Fruit fly (Drosophila melanogaster) whole organism, pupa: ENCODE results near the gene CG6330.

ENCODE experiments used
- CG10348 ChIP-seq: fragments of 200-800 bp; sonication (Bioruptor generic); IDR thresholded peaks from 2 replicates; pipeline ENCODE4 v1.3.6; 2022; ENCODE audit warnings: missing biosample characterization, missing genetic modification characterization
- CG12605 ChIP-seq: fragments of 200-800 bp; sonication (Bioruptor generic); IDR thresholded peaks from 2 replicates; pipeline ENCODE4 v1.3.6; 2022; ENCODE audit warnings: missing biosample characterization, missing genetic modification characterization
- CG13204 ChIP-seq: fragments of 200-800 bp; sonication (Bioruptor generic); optimal IDR thresholded peaks from 2 replicates; lab custom pipeline; 2018; ENCODE audit warnings: missing biosample characterization, mild to moderate bottlenecking, missing genetic modification characterization, moderate library complexity
- CG14655 ChIP-seq: fragments of 200-800 bp; sonication (Bioruptor generic); optimal IDR thresholded peaks from 3 replicates; lab custom pipeline; 2017; ENCODE audit warnings: mild to moderate bottlenecking, missing biosample characterization, missing genetic modification reagents, missing genetic modification characterization
- CG15710 ChIP-seq: fragments of 200-800 bp; sonication (Bioruptor generic); optimal IDR thresholded peaks from 2 replicates; lab custom pipeline; 2018; ENCODE audit warnings: missing biosample characterization, mild to moderate bottlenecking, missing genetic modification characterization, moderate library complexity
- CG17806 ChIP-seq: fragments of 200-800 bp; sonication (Bioruptor generic); optimal IDR thresholded peaks from 2 replicates; lab custom pipeline; 2018; ENCODE audit warnings: missing biosample characterization, mild to moderate bottlenecking, missing genetic modification characterization, moderate library complexity
- CG32121 ChIP-seq: fragments of 200-800 bp; sonication (Bioruptor generic); IDR thresholded peaks from 2 replicates; pipeline ENCODE4 v1.3.6; 2022; ENCODE audit warnings: missing biosample characterization, missing genetic modification characterization
- CG34367 ChIP-seq: fragments of 200-800 bp; sonication (Bioruptor generic); optimal IDR thresholded peaks from 2 replicates; lab custom pipeline; 2018; ENCODE audit warnings: missing biosample characterization, mild to moderate bottlenecking, missing genetic modification characterization
- CG4496 ChIP-seq: fragments of 200-800 bp; sonication (Bioruptor generic); IDR thresholded peaks from 3 replicates; pipeline ENCODE4 v1.3.6; 2022; ENCODE audit warnings: missing biosample characterization, missing genetic modification characterization
- CG8159 ChIP-seq: fragments of 200-800 bp; sonication (Bioruptor generic); optimal IDR thresholded peaks from 3 replicates; lab custom pipeline; 2018; ENCODE audit warnings: missing biosample characterization, mild to moderate bottlenecking, missing genetic modification characterization, moderate library complexity
- CG8301 ChIP-seq: fragments of 200-800 bp; sonication (Bioruptor generic); optimal IDR thresholded peaks from 2 replicates; lab custom pipeline; 2018; ENCODE audit warnings: missing biosample characterization, mild to moderate bottlenecking, missing genetic modification characterization
- CG9948 ChIP-seq: fragments of 200-800 bp; sonication (Bioruptor generic); optimal IDR thresholded peaks from 2 replicates; lab custom pipeline; 2018; ENCODE audit warnings: missing biosample characterization, mild to moderate bottlenecking, missing genetic modification characterization, moderate library complexity
- D1 ChIP-seq: fragments of 200-800 bp; sonication (Bioruptor generic); optimal IDR thresholded peaks from 2 replicates; lab custom pipeline; 2018; ENCODE audit warnings: missing biosample characterization, mild to moderate bottlenecking, missing genetic modification characterization, moderate library complexity
- EcR ChIP-seq: fragments of 200-800 bp; sonication (Bioruptor generic); optimal IDR thresholded peaks from 3 replicates; lab custom pipeline; 2019; ENCODE audit warnings: missing biosample characterization, missing genetic modification characterization, mild to moderate bottlenecking, moderate library complexity, missing genetic modification reagents
- Ets98B ChIP-seq: fragments of 200-800 bp; sonication (Bioruptor generic); IDR thresholded peaks from 2 replicates; pipeline ENCODE4 v1.3.6; 2022; ENCODE audit warnings: missing biosample characterization, missing genetic modification characterization
- Pif1A ChIP-seq: fragments of 200-800 bp; sonication (Bioruptor generic); optimal IDR thresholded peaks from 3 replicates; lab custom pipeline; 2016; ENCODE audit warnings: missing biosample characterization, missing genetic modification characterization
- Pif1B ChIP-seq: fragments of 200-800 bp; sonication (Bioruptor generic); optimal IDR thresholded peaks from 3 replicates; lab custom pipeline; 2016; ENCODE audit warnings: missing biosample characterization, missing genetic modification characterization
- Snoo ChIP-seq: fragments of 200-800 bp; sonication (Bioruptor generic); optimal IDR thresholded peaks from 3 replicates; lab custom pipeline; 2017; ENCODE audit warnings: missing biosample characterization, mild to moderate bottlenecking, missing genetic modification characterization, inconsistent platforms
- fd96Ca ChIP-seq: fragments of 200-800 bp; sonication (Bioruptor generic); IDR thresholded peaks from 3 replicates; pipeline ENCODE4 v1.3.6; 2022; ENCODE audit warnings: missing biosample characterization, missing genetic modification characterization
- gl ChIP-seq: fragments of 200-800 bp; sonication (Bioruptor generic); optimal IDR thresholded peaks from 2 replicates; lab custom pipeline; 2018; ENCODE audit warnings: missing biosample characterization, mild to moderate bottlenecking, missing genetic modification characterization
- rn ChIP-seq: fragments of 200-800 bp; sonication (Bioruptor generic); IDR thresholded peaks from 2 replicates; pipeline ENCODE4 v1.3.6; 2022; ENCODE audit warnings: missing biosample characterization, missing genetic modification characterization

The CG6330 gene

dm6 chr3R:26936501-26936900, 21.8 kb downstream of the CG6330 start:
- TF ChIP-seq CG8159 (tag; lab: Kevin White, UChicago) (no peak), D1 (tag; lab: Kevin White, UChicago) (no peak), CG9948 (tag; lab: Kevin White, UChicago) (no peak), CG34367 (tag; lab: Kevin White, UChicago) (no peak), CG32121 (GFP tag; lab: Robert Waterston, UW) (no peak), fd96Ca (GFP tag; lab: Robert Waterston, UW) (no peak), Pif1A (no peak), Ets98B (no peak), Pif1B (GFP tag; lab: Kevin White, UChicago) (no peak), CG4496 (GFP tag; lab: Robert Waterston, UW) (no peak), CG8301 (tag; lab: Kevin White, UChicago) (no peak), CG15710 (tag; lab: Kevin White, UChicago) (no peak), CG14655 (no peak), CG12605 (GFP tag; lab: Robert Waterston, UW) (no peak), CG17806 (tag; lab: Kevin White, UChicago) (no peak), EcR (GFP tag; lab: Kevin White, UChicago) (no peak), CG10348 (no peak), Snoo (tag; lab: Kevin White, UChicago) (no peak), CG13204 (no peak)

- TF ChIP-seq CG4496 (GFP tag; lab: Robert Waterston, UW) (no peak), Pif1A (no peak), CG32121 (GFP tag; lab: Robert Waterston, UW) (0 out of 2 replicates have a peak, but pooled peaks have one; percentile 37)
- TF ChIP-seq, all 21 proteins: peak for 1
These were observed 22.9 kb downstream of the CG6330 start for dm6 chr3R:26935400-26935799.

DNA sequence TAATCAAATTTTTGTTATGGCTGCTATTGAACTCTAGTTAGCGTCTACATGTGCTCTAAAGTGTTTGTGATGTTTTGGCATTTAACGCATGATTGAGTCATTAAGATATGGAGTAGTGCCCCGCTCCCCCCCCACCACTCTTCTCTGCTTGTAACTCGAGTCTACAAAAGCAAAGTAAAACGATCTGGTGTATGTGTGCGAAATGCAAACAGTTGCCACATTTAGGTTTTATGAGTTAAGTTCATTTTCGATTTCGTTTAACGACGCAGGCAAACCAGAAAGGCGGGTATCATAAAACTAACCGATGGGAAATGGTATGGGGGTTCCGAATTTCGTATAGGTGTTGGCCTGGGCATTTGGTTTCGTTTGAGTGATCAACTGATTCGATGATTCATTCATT, 23.8 kb downstream of the CG6330 start:
- TF ChIP-seq Snoo (tag; lab: Kevin White, UChicago) (no peak), CG8301 (tag; lab: Kevin White, UChicago) (no peak), CG4496 (GFP tag; lab: Robert Waterston, UW) (no peak), CG13204 (no peak), CG9948 (tag; lab: Kevin White, UChicago) (no peak), CG34367 (tag; lab: Kevin White, UChicago) (no peak), CG12605 (GFP tag; lab: Robert Waterston, UW) (no peak), gl (no peak), CG14655 (no peak), EcR (GFP tag; lab: Kevin White, UChicago) (no peak), CG32121 (GFP tag; lab: Robert Waterston, UW) (no peak), D1 (tag; lab: Kevin White, UChicago) (no peak), CG8159 (tag; lab: Kevin White, UChicago) (no peak), CG15710 (tag; lab: Kevin White, UChicago) (no peak)
- TF ChIP-seq, all 21 proteins: peak for 0

- TF ChIP-seq rn (GFP tag; lab: Robert Waterston, UW) (no peak), CG34367 (tag; lab: Kevin White, UChicago) (no peak), CG8301 (tag; lab: Kevin White, UChicago) (no peak), Pif1B (GFP tag; lab: Kevin White, UChicago) (no peak), CG8159 (tag; lab: Kevin White, UChicago) (no peak), CG32121 (GFP tag; lab: Robert Waterston, UW) (no peak), CG10348 (no peak), CG14655 (no peak), CG17806 (tag; lab: Kevin White, UChicago) (no peak), EcR (GFP tag; lab: Kevin White, UChicago) (no peak), Pif1A (no peak), Snoo (tag; lab: Kevin White, UChicago) (no peak), CG12605 (GFP tag; lab: Robert Waterston, UW) (no peak), fd96Ca (GFP tag; lab: Robert Waterston, UW) (no peak), Ets98B (no peak), CG9948 (tag; lab: Kevin White, UChicago) (no peak), CG4496 (GFP tag; lab: Robert Waterston, UW) (no peak), D1 (tag; lab: Kevin White, UChicago) (no peak)
- TF ChIP-seq, all 21 proteins: peak for 0
These were observed 24.4 kb downstream of the CG6330 start for dm6 chr3R:26933885-26934284.

dm6 chr3R:26928424-26928823, 29.9 kb downstream of the CG6330 start:
- TF ChIP-seq D1 (tag; lab: Kevin White, UChicago) (peak; percentile 12), Pif1B (GFP tag; lab: Kevin White, UChicago) (peak; percentile 95), CG14655 (peak; percentile 90), CG17806 (tag; lab: Kevin White, UChicago) (peak; percentile 78), EcR (GFP tag; lab: Kevin White, UChicago) (no peak), CG32121 (GFP tag; lab: Robert Waterston, UW) (peak; percentile 92), Ets98B (peak; percentile 88), CG12605 (GFP tag; lab: Robert Waterston, UW) (peak; percentile 92), Pif1A (peak; percentile 86), CG13204 (peak; percentile 79), CG15710 (tag; lab: Kevin White, UChicago) (peak; percentile 90), rn (GFP tag; lab: Robert Waterston, UW) (peak; percentile 80), CG34367 (tag; lab: Kevin White, UChicago) (peak; percentile 86), gl (peak; percentile 76), CG10348 (peak; percentile 67), CG9948 (tag; lab: Kevin White, UChicago) (peak; percentile 83), Snoo (tag; lab: Kevin White, UChicago) (peak; percentile 89), fd96Ca (GFP tag; lab: Robert Waterston, UW) (peak; percentile 85), CG4496 (GFP tag; lab: Robert Waterston, UW) (peak; percentile 95), CG8301 (tag; lab: Kevin White, UChicago) (peak; percentile 84), CG8159 (tag; lab: Kevin White, UChicago) (peak; percentile 86)
